Worm (Caenorhabditis elegans): ENCODE measurements around the gene Y54G2A.52.
"Not testable (repeated sequence)": the region's sequence is repeated elsewhere in the genome, so short reads cannot be mapped to it uniquely, and the experiment has no call there.

DNA sequence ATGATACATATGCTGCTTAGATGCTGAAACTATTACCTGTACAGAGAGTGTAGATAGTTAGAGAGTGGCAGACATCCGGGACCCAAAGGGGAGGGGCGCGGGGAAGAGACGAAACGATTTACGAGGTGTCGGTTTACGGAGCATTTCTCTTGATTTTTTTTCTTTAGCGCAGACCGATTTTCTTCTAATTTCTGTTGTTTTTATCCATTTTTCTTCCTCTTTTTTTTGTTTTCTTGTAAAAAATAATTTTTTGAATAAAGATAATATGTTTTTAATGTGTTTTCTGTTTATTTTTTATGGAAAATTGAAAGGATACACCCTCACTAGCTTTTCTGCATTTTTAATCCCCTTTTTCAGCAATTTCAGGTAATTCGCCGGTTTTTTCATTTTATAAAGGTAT lies 20.6 kb downstream of the Y54G2A.52 start, which contains the start of gene Y54G2A.72:
- TF ChIP-seq lin-13 (tag; optimal IDR thresholded peaks at IDR 0.05); sptf-1 (tag; optimal IDR thresholded peaks at IDR 0.05); blmp-1 (tag; optimal IDR thresholded peaks at IDR 0.05); unc-62 (GFP tag; optimal IDR thresholded peaks at IDR 0.05); cnd-1 (tag; optimal IDR thresholded peaks at IDR 0.05); ces-1 (GFP tag; optimal IDR thresholded peaks at IDR 0.05); nhr-76 (tag; optimal IDR thresholded peaks at IDR 0.05); elt-1 (tag; optimal IDR thresholded peaks at IDR 0.05; ENCODE audit: borderline replicate concordance, insufficient read depth); lsy-2 (tag; optimal IDR thresholded peaks at IDR 0.05); ztf-11 (tag; optimal IDR thresholded peaks at IDR 0.05); unc-39 (tag; optimal IDR thresholded peaks at IDR 0.05); nhr-12 (tag; optimal IDR thresholded peaks at IDR 0.05): not testable (repeated sequence)

All from whole organism, mixed stage, embryonic.